Worm (Caenorhabditis elegans) whole organism, late embryonic: ENCODE data around the gene T05H4.11.

Experiments
- C08G9.2 ChIP-seq: sonication (generic microtip); optimal IDR thresholded peaks from 2 replicates; lab custom pipeline; 2016; ENCODE audit warnings: mild to moderate bottlenecking, missing genetic modification characterization, moderate library complexity, missing compliant biosample characterization
- C38D4.7 ChIP-seq: fragments of 200-800 bp; sonication (Bioruptor generic); optimal IDR thresholded peaks from 2 replicates; lab custom pipeline; 2018; ENCODE audit warnings: mild to moderate bottlenecking, missing genetic modification characterization, moderate library complexity, missing compliant biosample characterization
- F13H6.1 ChIP-seq: sonication (generic microtip); optimal IDR thresholded peaks from 2 replicates; lab custom pipeline; 2016; ENCODE audit warnings: missing genetic modification characterization, missing compliant biosample characterization
- K02D7.2 ChIP-seq: sonication (generic microtip); optimal IDR thresholded peaks from 2 replicates; lab custom pipeline; 2017; ENCODE audit warnings: mild to moderate bottlenecking, missing genetic modification characterization, missing compliant biosample characterization
- T23F11.4 ChIP-seq: fragments of 200-800 bp; sonication (Bioruptor generic); optimal IDR thresholded peaks from 2 replicates; lab custom pipeline; 2018; ENCODE audit warnings: mild to moderate bottlenecking, missing genetic modification characterization, missing compliant biosample characterization
- Y22D7AL.16 ChIP-seq: sonication (generic microtip); optimal IDR thresholded peaks from 2 replicates; lab custom pipeline; 2016; ENCODE audit warnings: missing genetic modification characterization, missing compliant biosample characterization
- ahr-1 ChIP-seq: sonication (generic microtip); optimal IDR thresholded peaks from 2 replicates; lab custom pipeline; 2016; ENCODE audit warnings: missing genetic modification characterization, missing compliant biosample characterization
- ceh-14 ChIP-seq: sonication (generic microtip); optimal IDR thresholded peaks from 2 replicates; lab custom pipeline; 2016; ENCODE audit warnings: missing genotype, missing genetic modification characterization, missing compliant biosample characterization
- ceh-18 ChIP-seq: sonication (generic microtip); optimal IDR thresholded peaks from 2 replicates; lab custom pipeline; 2016; ENCODE audit warnings: missing genetic modification characterization, missing compliant biosample characterization
- ceh-19 ChIP-seq: fragments of 200-800 bp; sonication (Bioruptor generic); optimal IDR thresholded peaks from 2 replicates; lab custom pipeline; 2018; ENCODE audit warnings: mild to moderate bottlenecking, missing genetic modification characterization, missing compliant biosample characterization
- ceh-2 ChIP-seq: sonication (generic microtip); optimal IDR thresholded peaks from 2 replicates; lab custom pipeline; 2016; ENCODE audit warnings: missing genotype, missing genetic modification characterization, missing compliant biosample characterization
- ceh-22 ChIP-seq: sonication (generic microtip); optimal IDR thresholded peaks from 2 replicates; lab custom pipeline; 2017; ENCODE audit warnings: missing biosample characterization, missing genetic modification characterization
- ceh-31 ChIP-seq: sonication (generic microtip); optimal IDR thresholded peaks from 2 replicates; lab custom pipeline; 2016; ENCODE audit warnings: missing genetic modification characterization, missing compliant biosample characterization
- ceh-48 ChIP-seq: sonication (generic microtip); optimal IDR thresholded peaks from 2 replicates; lab custom pipeline; 2016; ENCODE audit warnings: missing genetic modification characterization, inconsistent platforms, missing compliant biosample characterization
- ceh-6 ChIP-seq: fragments of 200-800 bp; sonication (Bioruptor generic); optimal IDR thresholded peaks from 2 replicates; lab custom pipeline; 2018; ENCODE audit warnings: mild to moderate bottlenecking, missing genetic modification characterization, missing compliant biosample characterization
- che-1 ChIP-seq: sonication (generic microtip); optimal IDR thresholded peaks from 2 replicates; lab custom pipeline; 2016; ENCODE audit warnings: mild to moderate bottlenecking, missing genetic modification characterization, missing compliant biosample characterization
- dve-1 ChIP-seq: sonication (generic microtip); optimal IDR thresholded peaks from 2 replicates; lab custom pipeline; 2017; ENCODE audit warnings: antibody characterized with exemption, mild to moderate bottlenecking, missing genetic modification characterization, missing compliant biosample characterization
- elt-4 ChIP-seq: sonication (generic microtip); optimal IDR thresholded peaks from 2 replicates; lab custom pipeline; 2016; ENCODE audit warnings: missing genetic modification characterization, missing compliant biosample characterization
- ets-4 ChIP-seq: sonication (generic microtip); optimal IDR thresholded peaks from 2 replicates; lab custom pipeline; 2016; ENCODE audit warnings: missing genetic modification characterization, missing compliant biosample characterization
- eyg-1 ChIP-seq: sonication (generic microtip); optimal IDR thresholded peaks from 2 replicates; lab custom pipeline; 2016; ENCODE audit warnings: missing genotype, missing genetic modification characterization, missing compliant biosample characterization
- fkh-10 ChIP-seq: fragments of 150-350 bp; optimal IDR thresholded peaks from 2 replicates; lab custom pipeline; 2014; ENCODE audit warnings: missing biosample characterization, missing genetic modification reagents, missing genetic modification characterization
- fkh-6 ChIP-seq: sonication (generic microtip); optimal IDR thresholded peaks from 2 replicates; lab custom pipeline; 2016; ENCODE audit warnings: missing genetic modification characterization, missing compliant biosample characterization
- gmeb-2 ChIP-seq: sonication (generic microtip); optimal IDR thresholded peaks from 2 replicates; lab custom pipeline; 2016; ENCODE audit warnings: missing genetic modification characterization, inconsistent platforms, missing compliant biosample characterization
- hlh-15 ChIP-seq: sonication (generic microtip); optimal IDR thresholded peaks from 2 replicates; lab custom pipeline; 2016; ENCODE audit warnings: missing genetic modification characterization, missing compliant biosample characterization
- hlh-30 ChIP-seq: sonication (generic microtip); optimal IDR thresholded peaks from 2 replicates; lab custom pipeline; 2017; ENCODE audit warnings: antibody characterized with exemption, missing genetic modification characterization, missing compliant biosample characterization; ENCODE audit not compliant: insufficient read depth
- hlh-6 ChIP-seq: sonication (generic microtip); optimal IDR thresholded peaks from 2 replicates; lab custom pipeline; 2016; ENCODE audit warnings: missing genotype, missing genetic modification characterization, missing compliant biosample characterization
- hlh-8 ChIP-seq: sonication (generic microtip); optimal IDR thresholded peaks from 2 replicates; lab custom pipeline; 2016; ENCODE audit warnings: missing genotype, missing genetic modification characterization, missing compliant biosample characterization
- lim-6 ChIP-seq: sonication (generic microtip); optimal IDR thresholded peaks from 2 replicates; lab custom pipeline; 2016; ENCODE audit warnings: missing genetic modification characterization, missing compliant biosample characterization
- lin-11 ChIP-seq: fragments of 200-800 bp; sonication (Bioruptor generic); optimal IDR thresholded peaks from 2 replicates; lab custom pipeline; 2018; ENCODE audit warnings: mild to moderate bottlenecking, missing genetic modification characterization, missing compliant biosample characterization
- madf-2 ChIP-seq: sonication (generic microtip); optimal IDR thresholded peaks from 2 replicates; lab custom pipeline; 2017; ENCODE audit warnings: missing genetic modification characterization, missing compliant biosample characterization
- mec-3 ChIP-seq: sonication (generic microtip); optimal IDR thresholded peaks from 2 replicates; lab custom pipeline; 2016; ENCODE audit warnings: borderline replicate concordance, missing genetic modification characterization, missing compliant biosample characterization
- nfya-1 ChIP-seq: sonication (generic microtip); optimal IDR thresholded peaks from 2 replicates; lab custom pipeline; 2017; ENCODE audit warnings: missing genetic modification characterization, mild to moderate bottlenecking, missing compliant biosample characterization, antibody characterized with exemption, moderate library complexity
- odd-2 ChIP-seq: sonication (generic microtip); optimal IDR thresholded peaks from 2 replicates; lab custom pipeline; 2017; ENCODE audit warnings: antibody characterized with exemption, mild to moderate bottlenecking, missing genetic modification characterization, missing compliant biosample characterization
- pag-3 ChIP-seq: sonication (generic microtip); optimal IDR thresholded peaks from 2 replicates; lab custom pipeline; 2016; ENCODE audit warnings: missing compliant biosample characterization, missing genetic modification characterization, borderline replicate concordance
- pha-4 ChIP-seq: fragments of 150-350 bp; optimal IDR thresholded peaks from 2 replicates; lab custom pipeline; 2018; ENCODE audit warnings: missing biosample characterization, missing genetic modification reagents, missing genetic modification characterization
- pqm-1 ChIP-seq: sonication (generic microtip); optimal IDR thresholded peaks from 2 replicates; lab custom pipeline; 2016; ENCODE audit warnings: missing genetic modification characterization, missing compliant biosample characterization
- pros-1 ChIP-seq: fragments of 150-350 bp; optimal IDR thresholded peaks from 2 replicates; lab custom pipeline; 2014; ENCODE audit warnings: missing biosample characterization, missing genetic modification reagents, missing genetic modification characterization
- ref-2 ChIP-seq: sonication (generic microtip); optimal IDR thresholded peaks from 2 replicates; lab custom pipeline; 2016; ENCODE audit warnings: missing genetic modification characterization, missing compliant biosample characterization
- sox-2 ChIP-seq: fragments of 200-800 bp; sonication (Bioruptor generic); IDR thresholded peaks from 2 replicates; pipeline ENCODE4 v1.3.6; 2022; ENCODE audit warnings: missing genetic modification reagents, missing genetic modification characterization, missing compliant biosample characterization
- sox-4 ChIP-seq: sonication (generic microtip); optimal IDR thresholded peaks from 2 replicates; lab custom pipeline; 2017; ENCODE audit warnings: mild to moderate bottlenecking, missing genetic modification characterization, inconsistent platforms, missing compliant biosample characterization
- syd-9 ChIP-seq: sonication (generic microtip); optimal IDR thresholded peaks from 2 replicates; lab custom pipeline; 2016; ENCODE audit warnings: mild to moderate bottlenecking, missing genetic modification characterization, moderate library complexity, missing compliant biosample characterization
- tbx-2 ChIP-seq: sonication (generic microtip); optimal IDR thresholded peaks from 2 replicates; lab custom pipeline; 2016; ENCODE audit warnings: missing genetic modification characterization, missing compliant biosample characterization
- tbx-7 ChIP-seq: sonication (generic microtip); optimal IDR thresholded peaks from 2 replicates; lab custom pipeline; 2016; ENCODE audit warnings: missing genotype, missing genetic modification characterization, missing compliant biosample characterization
- unc-3 ChIP-seq, 2 experiments: fragments of 200-800 bp in 1 of 2; sonication (Bioruptor generic) in 1 of 2; sonication (generic microtip) in 1 of 2; conservative IDR thresholded peaks in 1 of 2; optimal IDR thresholded peaks in 1 of 2; 2 replicates each; pipeline versions ENCODE4 v1.3.6 to Lab custom; 2016 to 2022; ENCODE audit warnings: missing compliant biosample characterization in 2 of 2, missing genetic modification characterization in 2 of 2, missing genetic modification reagents in 1 of 2
- unc-42 ChIP-seq: sonication (generic microtip); optimal IDR thresholded peaks from 2 replicates; lab custom pipeline; 2016; ENCODE audit warnings: missing genotype, missing genetic modification characterization, missing compliant biosample characterization
- unc-55 ChIP-seq: sonication (generic microtip); optimal IDR thresholded peaks from 2 replicates; lab custom pipeline; 2017; ENCODE audit warnings: missing biosample characterization, missing genetic modification reagents, missing genetic modification characterization
- unc-86 ChIP-seq: sonication (generic microtip); optimal IDR thresholded peaks from 2 replicates; lab custom pipeline; 2016; ENCODE audit warnings: missing genetic modification characterization, missing compliant biosample characterization
- zip-5 ChIP-seq: sonication (generic microtip); optimal IDR thresholded peaks from 2 replicates; lab custom pipeline; 2016; ENCODE audit warnings: missing genetic modification characterization, missing compliant biosample characterization
- ztf-16 ChIP-seq: sonication (generic microtip); optimal IDR thresholded peaks from 2 replicates; lab custom pipeline; 2017; ENCODE audit warnings: missing genetic modification characterization, missing compliant biosample characterization

The T05H4.11 gene

DNA sequence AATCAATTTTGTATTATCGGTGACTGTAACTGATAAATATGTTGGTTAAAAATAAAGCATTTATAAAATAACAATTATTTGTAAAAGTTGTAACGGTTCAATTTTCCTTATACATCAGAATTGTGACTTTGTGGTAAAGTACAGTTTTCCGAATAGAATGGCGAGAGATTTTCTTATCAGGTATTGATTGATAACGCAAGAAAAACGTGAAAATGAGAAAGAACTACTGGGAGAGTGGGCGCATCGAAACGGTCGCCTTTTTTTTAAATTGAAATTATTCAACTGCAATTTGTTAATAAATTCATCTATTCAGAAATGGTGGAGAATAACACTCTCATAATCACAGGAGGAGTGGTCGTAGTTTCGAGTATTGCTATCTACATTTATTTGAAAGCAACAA lies 10.3 kb upstream of the T05H4.11 start, which contains the start of gene hpo-19:
Gene hpo-19, plus strand, starts transcription at position 314 of the 400 bp plus-strand sequence.
- TF ChIP-seq ceh-2 (no peak), hlh-15 (no peak), dve-1 (tag; lab: Kevin White, UChicago) (no peak), ceh-18 (tag; lab: Kevin White, UChicago) (no peak), pag-3 (no peak), eyg-1 (tag; lab: Kevin White, UChicago) (no peak), ceh-14 (no peak), fkh-10 (no peak), fkh-6 (tag; lab: Kevin White, UChicago) (no peak)

DNA sequence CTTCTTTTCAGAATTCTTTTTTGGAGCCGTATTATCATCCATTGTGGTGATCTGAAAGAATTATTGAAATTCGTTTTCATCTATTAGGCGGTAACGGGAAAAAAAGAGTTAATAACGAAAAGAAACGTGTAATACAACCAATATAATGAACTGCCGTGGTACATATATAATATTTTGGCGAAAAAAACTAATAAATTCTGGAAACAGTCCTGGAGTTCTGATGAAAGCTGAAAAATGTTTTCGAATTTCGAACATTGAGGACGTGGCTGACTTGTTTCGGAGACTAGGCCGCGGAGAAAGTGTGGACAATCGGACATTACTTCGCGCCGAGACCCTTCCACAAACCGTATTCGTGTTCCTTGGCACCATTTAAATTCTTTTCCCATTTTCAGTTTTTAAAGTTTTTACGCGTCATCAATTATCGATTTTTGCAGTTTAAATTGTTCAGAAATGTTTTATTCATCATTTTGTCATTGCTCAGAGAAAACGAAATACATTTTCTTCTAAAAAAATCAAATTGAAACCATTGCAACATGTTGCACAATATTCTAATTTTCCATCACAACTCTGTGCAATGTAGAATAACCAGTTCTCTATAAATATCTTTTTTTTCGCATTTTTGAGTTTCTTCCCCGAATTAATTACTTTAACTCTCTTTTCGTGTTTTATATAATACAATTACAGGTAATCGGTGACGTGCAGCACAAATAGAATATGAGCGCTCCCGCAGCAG lies 7.6 kb upstream of the T05H4.11 start, which contains the start of the genes gad-1 and erfa-1:
Gene gad-1, minus strand, starts transcription at position 51 of the 733 bp plus-strand sequence.
Gene erfa-1, plus strand, starts transcription at position 683 of the 733 bp plus-strand sequence.
- no peak for TF ChIP-seq ceh-22
- no peak for TF ChIP-seq che-1
- TF ChIP-seq unc-42 (tag; lab: Kevin White, UChicago): peak; percentile 35
- peak; percentile 7 for TF ChIP-seq tbx-7 (tag; lab: Kevin White, UChicago)
- no peak for TF ChIP-seq C38D4.7 (GFP tag; lab: Kevin White, UChicago)
- no peak for TF ChIP-seq dve-1 (tag; lab: Kevin White, UChicago)
- no peak for TF ChIP-seq gmeb-2 (tag; lab: Kevin White, UChicago)
- TF ChIP-seq tbx-2 (tag; lab: Kevin White, UChicago): peak; percentile 68
- TF ChIP-seq ceh-19 (GFP tag; lab: Kevin White, UChicago): no peak
- no peak for TF ChIP-seq pros-1
- TF ChIP-seq sox-2 (GFP tag; lab: Robert Waterston, UW): no peak
- TF ChIP-seq lin-11 (tag; lab: Kevin White, UChicago): no peak
- no peak for TF ChIP-seq ztf-16 (tag; lab: Kevin White, UChicago)
- peak; percentile 74 for TF ChIP-seq ceh-31
- no peak for TF ChIP-seq ceh-18 (tag; lab: Kevin White, UChicago)
- TF ChIP-seq madf-2: no peak
- TF ChIP-seq ceh-48 (tag; lab: Kevin White, UChicago): no peak
- peak; percentile 15 for TF ChIP-seq hlh-8 (tag; lab: Kevin White, UChicago)
- peak; percentile 80 for TF ChIP-seq C08G9.2
- no peak for TF ChIP-seq mec-3
- no peak for TF ChIP-seq ahr-1
- TF ChIP-seq elt-4 (tag; lab: Kevin White, UChicago): no peak
- no peak for TF ChIP-seq unc-3 (GFP tag; conservative IDR thresholded peaks at IDR 0.05; lab: Robert Waterston, UW)
- TF ChIP-seq unc-3 (tag; optimal IDR thresholded peaks at IDR 0.05; lab: Kevin White, UChicago): no peak
- TF ChIP-seq zip-5 (tag; lab: Kevin White, UChicago): no peak
- no peak for TF ChIP-seq odd-2
- peak; percentile 53 for TF ChIP-seq ets-4 (tag; lab: Kevin White, UChicago)
- TF ChIP-seq ceh-2: peak; percentile 67
- TF ChIP-seq K02D7.2: no peak
- peak; percentile 8 for TF ChIP-seq nfya-1
- TF ChIP-seq ref-2: peak; percentile 7
- no peak for TF ChIP-seq pqm-1 (tag; lab: Kevin White, UChicago)
- TF ChIP-seq hlh-30 (tag; lab: Kevin White, UChicago): no peak
- no peak for TF ChIP-seq F13H6.1 (tag; lab: Kevin White, UChicago)
- no peak for TF ChIP-seq pha-4
- TF ChIP-seq hlh-6 (tag; lab: Kevin White, UChicago): no peak
- no peak for TF ChIP-seq unc-86 (tag; lab: Kevin White, UChicago)
- TF ChIP-seq sox-4 (tag; lab: Kevin White, UChicago): no peak
- no peak for TF ChIP-seq pag-3
- TF ChIP-seq unc-55: no peak
- no peak for TF ChIP-seq Y22D7AL.16 (tag; lab: Kevin White, UChicago)
- no peak for TF ChIP-seq fkh-6 (tag; lab: Kevin White, UChicago)
- TF ChIP-seq ceh-6: no peak
- no peak for TF ChIP-seq syd-9 (tag; lab: Kevin White, UChicago)
- no peak for TF ChIP-seq T23F11.4 (GFP tag; lab: Kevin White, UChicago)
- TF ChIP-seq lim-6: no peak
